Worm (Caenorhabditis elegans): ENCODE results near the gene B0416.4.

DNA sequence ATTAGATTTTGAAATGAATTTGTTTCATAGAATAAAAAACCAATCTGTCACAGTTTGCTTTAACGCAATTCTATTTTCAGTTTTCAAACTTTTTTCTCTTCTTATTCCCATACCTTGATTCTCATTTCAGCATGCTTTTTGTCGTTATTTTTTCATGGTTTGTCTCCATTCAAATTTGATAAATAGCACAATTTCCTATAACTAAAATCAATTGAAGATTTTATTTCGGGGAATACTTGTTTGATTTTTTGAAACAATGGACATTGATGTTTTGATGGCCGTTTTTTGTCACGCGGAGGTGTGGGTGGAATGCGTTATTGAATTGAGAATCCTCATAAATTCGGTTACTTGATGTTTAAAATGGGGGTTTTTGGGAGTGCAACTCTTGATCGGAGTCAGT lies 4.3 kb downstream of the B0416.4 start, which contains the start of gene B0416.11:
- TF ChIP-seq mdl-1 (tag; optimal IDR thresholded peaks at IDR 0.05): no peak
- no peak for TF ChIP-seq alr-1 (tag; optimal IDR thresholded peaks at IDR 0.05)
- no peak for TF ChIP-seq lin-13 (GFP tag; optimal IDR thresholded peaks at IDR 0.05)
- TF ChIP-seq ztf-4 (tag; optimal IDR thresholded peaks at IDR 0.05): no peak
- no peak for TF ChIP-seq lsy-2 (tag; optimal IDR thresholded peaks at IDR 0.05)

All from whole organism, L2 larva.